Worm (Caenorhabditis elegans): Measurements from ENCODE around the gene rsp-4.

- TF ChIP-seq flt-1 (GFP tag; IDR thresholded peaks at IDR 0.05) = no peak
- no peak for TF ChIP-seq ama-1 (optimal IDR thresholded peaks at IDR 0.05)
- TF ChIP-seq aly-1 (tag; optimal IDR thresholded peaks at IDR 0.05) = no peak
- no peak for TF ChIP-seq hmg-4 (GFP tag; optimal IDR thresholded peaks at IDR 0.05)
- TF ChIP-seq ceh-36 (tag; optimal IDR thresholded peaks at IDR 0.05) = no peak
- TF ChIP-seq hnd-1 (tag; optimal IDR thresholded peaks at IDR 0.05) = no peak
- no peak for TF ChIP-seq hmbx-1 (tag; optimal IDR thresholded peaks at IDR 0.05)
- TF ChIP-seq tbx-37 (GFP tag; conservative IDR thresholded peaks at IDR 0.05) = no peak
- no peak for TF ChIP-seq tra-4 (tag; optimal IDR thresholded peaks at IDR 0.05)
- TF ChIP-seq ceh-13 (GFP tag; optimal IDR thresholded peaks at IDR 0.05) = no peak
- TF ChIP-seq ets-7 (tag; optimal IDR thresholded peaks at IDR 0.05) = no peak
- no peak for TF ChIP-seq tbx-11 (GFP tag; IDR thresholded peaks at IDR 0.05)
- TF ChIP-seq pes-1 (GFP tag; IDR thresholded peaks at IDR 0.05) = peak; percentile 46; the same call in 1 of the 2 replicates
- TF ChIP-seq F13C5.2 (tag; optimal IDR thresholded peaks at IDR 0.05) = no peak
Observed at ce11 chrII:5353642-5354041, 35.0 kb downstream of the rsp-4 start.
